Worm (Caenorhabditis elegans) whole organism, L4 larva: ENCODE data around the gene E02C12.11.

Experiments
- D1046.2 ChIP-seq: fragments of 200-800 bp; sonication (Bioruptor generic); IDR thresholded peaks from 2 replicates; pipeline ENCODE4 v1.3.6; 2022; ENCODE audit warnings: missing genetic modification characterization, missing compliant biosample characterization
- F44E2.7 ChIP-seq: fragments of 200-800 bp; sonication (Bioruptor generic); IDR thresholded peaks from 2 replicates; pipeline ENCODE4 v2.1.2; 2022; ENCODE audit warnings: missing genetic modification characterization, missing compliant biosample characterization
- F49E8.2 ChIP-seq: sonication (generic microtip); optimal IDR thresholded peaks from 2 replicates; lab custom pipeline; 2016; ENCODE audit warnings: missing compliant biosample characterization, mild to moderate bottlenecking, missing genetic modification characterization, borderline replicate concordance
- R02D3.7 ChIP-seq: fragments of 150-350 bp; sonication (generic microtip); optimal IDR thresholded peaks from 3 replicates; lab custom pipeline; 2014; ENCODE audit warnings: missing biosample characterization, missing genetic modification characterization
- T26A8.4 ChIP-seq: fragments of 200-800 bp; sonication (Bioruptor generic); IDR thresholded peaks from 2 replicates; pipeline ENCODE4 v1.3.6; 2022; ENCODE audit warnings: missing genetic modification characterization, missing compliant biosample characterization
- Y105C5A.15 ChIP-seq: fragments of 200-800 bp; sonication (Bioruptor generic); IDR thresholded peaks from 2 replicates; pipeline ENCODE4 v1.3.6; 2022; ENCODE audit warnings: missing genetic modification characterization, missing compliant biosample characterization
- Y75B8A.6 ChIP-seq: fragments of 200-800 bp; sonication (Bioruptor generic); IDR thresholded peaks from 2 replicates; pipeline ENCODE4 v1.3.6; 2022; ENCODE audit warnings: missing genetic modification reagents, missing genetic modification characterization, missing compliant biosample characterization
- ZK337.2 ChIP-seq: fragments of 200-800 bp; sonication (Bioruptor generic); IDR thresholded peaks from 2 replicates; pipeline ENCODE4 v1.3.6; 2022; ENCODE audit warnings: missing genetic modification reagents, missing genetic modification characterization, missing compliant biosample characterization
- aha-1 ChIP-seq: fragments of 150-350 bp; peaks from one replicate; lab custom pipeline; 2014; ENCODE audit warnings: missing biosample characterization, missing genetic modification characterization
- arid-1 ChIP-seq: fragments of 200-800 bp; sonication (Bioruptor generic); conservative IDR thresholded peaks from 2 replicates; pipeline ENCODE4 v1.3.6; 2022; ENCODE audit warnings: missing genetic modification reagents, missing genetic modification characterization, missing compliant biosample characterization
- attf-4 ChIP-seq: sonication (generic microtip); optimal IDR thresholded peaks from 3 replicates; lab custom pipeline; 2017; ENCODE audit warnings: missing biosample characterization, missing genetic modification characterization
- ceh-28 ChIP-seq: fragments of 150-350 bp; optimal IDR thresholded peaks from 2 replicates; lab custom pipeline; 2014; ENCODE audit warnings: missing biosample characterization, missing genetic modification reagents, missing genetic modification characterization
- ceh-32 ChIP-seq: sonication (generic microtip); optimal IDR thresholded peaks from 2 replicates; lab custom pipeline; 2016; ENCODE audit warnings: mild to moderate bottlenecking, missing genetic modification characterization, missing compliant biosample characterization; ENCODE audit not compliant: poor library complexity
- ceh-44 ChIP-seq: fragments of 200-800 bp; sonication (Bioruptor generic); IDR thresholded peaks from 2 replicates; pipeline ENCODE4 v1.3.6; 2022; ENCODE audit warnings: missing genetic modification reagents, missing genetic modification characterization, missing compliant biosample characterization
- ceh-62 ChIP-seq: sonication (generic microtip); optimal IDR thresholded peaks from 2 replicates; lab custom pipeline; 2017; ENCODE audit warnings: missing biosample characterization, missing genetic modification characterization
- ces-1 ChIP-seq: fragments of 150-350 bp; sonication (generic microtip); optimal IDR thresholded peaks from 4 replicates; lab custom pipeline; 2014; ENCODE audit warnings: missing biosample characterization, missing genetic modification reagents, missing genetic modification characterization
- daf-16 ChIP-seq, 3 experiments: sonication (generic microtip); optimal IDR thresholded peaks; 2 replicates each; lab custom pipeline; 2016 to 2017; ENCODE audit warnings: missing genetic modification characterization in 3 of 3, missing genetic modification reagents in 3 of 3, mild to moderate bottlenecking in 2 of 3, missing compliant biosample characterization in 2 of 3, missing biosample characterization in 1 of 3, moderate library complexity in 1 of 3
- dmd-6 ChIP-seq: fragments of 200-800 bp; sonication (Bioruptor generic); IDR thresholded peaks from 2 replicates; pipeline ENCODE4 v1.3.6; 2022; ENCODE audit warnings: missing genetic modification reagents, missing genetic modification characterization, missing compliant biosample characterization
- dve-1 ChIP-seq: sonication (generic microtip); optimal IDR thresholded peaks from 2 replicates; lab custom pipeline; 2017; ENCODE audit warnings: antibody characterized with exemption, mild to moderate bottlenecking, missing genetic modification characterization, missing compliant biosample characterization; ENCODE audit not compliant: insufficient read depth
- fos-1 ChIP-seq: fragments of 150-350 bp; optimal IDR thresholded peaks from 2 replicates; lab custom pipeline; 2014; ENCODE audit warnings: missing biosample characterization, missing genetic modification characterization
- hif-1 ChIP-seq, 2 experiments: sonication (generic microtip); optimal IDR thresholded peaks; 2 replicates each; lab custom pipeline; 2016 to 2017; ENCODE audit warnings: missing compliant biosample characterization in 2 of 2, missing genetic modification characterization in 2 of 2, missing genetic modification reagents in 2 of 2, missing genotype in 2 of 2, mild to moderate bottlenecking in 1 of 2
- hmg-1.1 ChIP-seq: fragments of 200-800 bp; sonication (Bioruptor generic); IDR thresholded peaks from 2 replicates; pipeline ENCODE4 v1.3.6; 2022; ENCODE audit warnings: missing genetic modification reagents, missing genetic modification characterization, missing compliant biosample characterization
- lim-7 ChIP-seq: fragments of 200-800 bp; sonication (Bioruptor generic); IDR thresholded peaks from 2 replicates; pipeline ENCODE4 v1.3.6; 2022; ENCODE audit warnings: missing genetic modification characterization, missing compliant biosample characterization
- lin-1 ChIP-seq: fragments of 200-800 bp; sonication (Bioruptor generic); IDR thresholded peaks from 2 replicates; pipeline ENCODE4 v1.3.6; 2022; ENCODE audit warnings: missing genetic modification reagents, missing genetic modification characterization, missing compliant biosample characterization
- lin-15B ChIP-seq: fragments of 150-350 bp; sonication (generic microtip); optimal IDR thresholded peaks from 3 replicates; lab custom pipeline; 2014; ENCODE audit warnings: missing biosample characterization, missing genetic modification characterization
- lin-29 ChIP-seq: fragments of 200-800 bp; sonication (Bioruptor generic); IDR thresholded peaks from 2 replicates; pipeline ENCODE4 v1.3.6; 2022; ENCODE audit warnings: missing genetic modification reagents, missing genetic modification characterization, missing compliant biosample characterization
- lsy-2 ChIP-seq, 2 experiments: fragments of 150-350 bp in 1 of 2; sonication (generic microtip) in 1 of 2; optimal IDR thresholded peaks; 2 replicates each; lab custom pipeline; 2014 to 2017; ENCODE audit warnings: missing biosample characterization in 2 of 2, missing genetic modification characterization in 2 of 2
- madf-9 ChIP-seq: fragments of 200-800 bp; sonication (Bioruptor generic); conservative IDR thresholded peaks from 2 replicates; pipeline ENCODE4 v1.3.6; 2022; ENCODE audit warnings: missing genetic modification reagents, missing genetic modification characterization, missing compliant biosample characterization
- mes-2 ChIP-seq: sonication (generic microtip); optimal IDR thresholded peaks from 2 replicates; lab custom pipeline; 2016; ENCODE audit warnings: missing genotype, mild to moderate bottlenecking, missing genetic modification characterization, missing compliant biosample characterization; ENCODE audit not compliant: poor library complexity, severe bottlenecking
- mxl-2 ChIP-seq: fragments of 200-800 bp; sonication (Bioruptor generic); conservative IDR thresholded peaks from 2 replicates; pipeline ENCODE4 v1.3.6; 2022; ENCODE audit warnings: missing genetic modification reagents, missing genetic modification characterization, missing compliant biosample characterization
- mxl-3 ChIP-seq: fragments of 200-800 bp; sonication (Bioruptor generic); optimal IDR thresholded peaks from 2 replicates; lab custom pipeline; 2018; ENCODE audit warnings: mild to moderate bottlenecking, missing genetic modification characterization, missing compliant biosample characterization
- nhr-10 ChIP-seq: fragments of 150-350 bp; optimal IDR thresholded peaks from 2 replicates; lab custom pipeline; 2014; ENCODE audit warnings: missing biosample characterization, missing genetic modification characterization
- nhr-237 ChIP-seq: sonication (generic microtip); optimal IDR thresholded peaks from 2 replicates; lab custom pipeline; 2017; ENCODE audit warnings: missing biosample characterization, missing genetic modification characterization
- nhr-41 ChIP-seq: fragments of 200-800 bp; sonication (Bioruptor generic); IDR thresholded peaks from 2 replicates; pipeline ENCODE4 v1.3.6; 2022; ENCODE audit warnings: missing genetic modification reagents, missing genetic modification characterization, missing compliant biosample characterization
- nhr-42 ChIP-seq: fragments of 200-800 bp; sonication (Bioruptor generic); IDR thresholded peaks from 2 replicates; pipeline ENCODE4 v1.3.6; 2022; ENCODE audit warnings: missing genetic modification characterization, missing compliant biosample characterization
- nhr-48 ChIP-seq: sonication (generic microtip); optimal IDR thresholded peaks from 2 replicates; lab custom pipeline; 2016; ENCODE audit warnings: mild to moderate bottlenecking, missing genetic modification characterization, missing compliant biosample characterization
- nhr-6 ChIP-seq: fragments of 150-350 bp; optimal IDR thresholded peaks from 2 replicates; lab custom pipeline; 2014; ENCODE audit warnings: missing biosample characterization, missing genetic modification characterization
- php-3 ChIP-seq: fragments of 200-800 bp; sonication (Bioruptor generic); IDR thresholded peaks from 2 replicates; pipeline ENCODE4 v1.3.6; 2022; ENCODE audit warnings: missing genetic modification reagents, missing genetic modification characterization, missing compliant biosample characterization
- saeg-2 ChIP-seq: fragments of 200-800 bp; sonication (Bioruptor generic); IDR thresholded peaks from 2 replicates; pipeline ENCODE4 v1.3.6; 2022; ENCODE audit warnings: missing genetic modification reagents, missing genetic modification characterization, missing compliant biosample characterization
- set-16 ChIP-seq: fragments of 200-800 bp; sonication (Bioruptor generic); IDR thresholded peaks from 2 replicates; pipeline ENCODE4 v1.3.6; 2022; ENCODE audit warnings: missing genetic modification reagents, missing genetic modification characterization, missing compliant biosample characterization
- snpc-1.2 ChIP-seq: fragments of 200-800 bp; sonication (Bioruptor generic); IDR thresholded peaks from 2 replicates; pipeline ENCODE4 v1.3.6; 2022; ENCODE audit warnings: missing genetic modification reagents, missing genetic modification characterization, missing compliant biosample characterization
- spr-3 ChIP-seq: fragments of 200-800 bp; sonication (Bioruptor generic); optimal IDR thresholded peaks from 2 replicates; lab custom pipeline; 2018; ENCODE audit warnings: mild to moderate bottlenecking, missing genetic modification characterization, missing compliant biosample characterization
- zfp-3 ChIP-seq: fragments of 200-800 bp; sonication (Bioruptor generic); conservative IDR thresholded peaks from 2 replicates; pipeline ENCODE4 v1.3.6; 2022; ENCODE audit warnings: missing genetic modification reagents, missing genetic modification characterization, missing compliant biosample characterization
- zip-11 ChIP-seq: fragments of 200-800 bp; sonication (Bioruptor generic); IDR thresholded peaks from 2 replicates; pipeline ENCODE4 v1.3.6; 2022; ENCODE audit warnings: missing genetic modification characterization, missing compliant biosample characterization
- ztf-11 ChIP-seq: fragments of 150-350 bp; optimal IDR thresholded peaks from 2 replicates; lab custom pipeline; 2014; ENCODE audit warnings: missing biosample characterization, missing genetic modification characterization
- ztf-7 ChIP-seq: fragments of 150-350 bp; optimal IDR thresholded peaks from 2 replicates; lab custom pipeline; 2014; ENCODE audit warnings: missing biosample characterization, missing genetic modification characterization

E02C12.11 gene

ce11 chrV:9343629-9344624, 35.8 kb downstream of the E02C12.11 start, which contains the start of gene tos-1 (continued):
- TF ChIP-seq snpc-1.2 (GFP tag; lab: Robert Waterston, UW): no peak
- TF ChIP-seq ceh-62 (tag; lab: Kevin White, UChicago): no peak
- peak; percentile 95 for TF ChIP-seq mxl-3 (GFP tag; lab: Kevin White, UChicago)
- peak; percentile 36; the same call in 1 of the 2 replicates for TF ChIP-seq lim-7 (GFP tag; lab: Robert Waterston, UW)
- peak; percentile 78 for TF ChIP-seq mes-2 (tag; lab: Kevin White, UChicago)
- TF ChIP-seq daf-16 (GFP tag; optimal IDR thresholded peaks at IDR 0.05; lab: Kevin White, UChicago): peak; percentile 68 to 95
- peak; percentile 74 for TF ChIP-seq daf-16 (tag; optimal IDR thresholded peaks at IDR 0.05; lab: Kevin White, UChicago)
- TF ChIP-seq nhr-10 (tag; lab: Kevin White, UChicago): peak; percentile 94
- TF ChIP-seq php-3: peak; percentile 94
- no peak for TF ChIP-seq ZK337.2
- TF ChIP-seq attf-4 (tag; lab: Kevin White, UChicago): no peak
- peak; percentile 85 for TF ChIP-seq ces-1 (GFP tag; lab: Kevin White, UChicago)
- TF ChIP-seq Y105C5A.15 (GFP tag; lab: Robert Waterston, UW): no peak
- peak; percentile 91 to 93 for TF ChIP-seq lsy-2 (tag; optimal IDR thresholded peaks at IDR 0.05; lab: Kevin White, UChicago)
- peak; percentile 96 for TF ChIP-seq nhr-42 (GFP tag; lab: Robert Waterston, UW)
- peak; percentile 80 for TF ChIP-seq ztf-7 (tag; lab: Kevin White, UChicago)
- peak; percentile 85 for TF ChIP-seq spr-3
- TF ChIP-seq ceh-44: no peak
- TF ChIP-seq aha-1: peak; percentile 100
- TF ChIP-seq lin-1 (GFP tag; lab: Robert Waterston, UW): peak; percentile 74
- peak; percentile 64 for TF ChIP-seq F49E8.2 (tag; lab: Kevin White, UChicago)
- peak; percentile 84 for TF ChIP-seq Y75B8A.6
- no peak for TF ChIP-seq fos-1 (tag; lab: Kevin White, UChicago)
- peak; percentile 92 to 96 for TF ChIP-seq hif-1 (tag; optimal IDR thresholded peaks at IDR 0.05; lab: Kevin White, UChicago)
- TF ChIP-seq mxl-2 (GFP tag; lab: Robert Waterston, UW): peak; percentile 77; the same call in 1 of the 2 replicates
- TF ChIP-seq ztf-11 (tag; lab: Kevin White, UChicago): no peak
- TF ChIP-seq lin-15B (tag; lab: Kevin White, UChicago): peak; percentile 58
- no peak for TF ChIP-seq ceh-32 (tag; lab: Kevin White, UChicago)
- TF ChIP-seq set-16 (GFP tag; lab: Robert Waterston, UW): peak; percentile 77; the same call in 1 of the 2 replicates
- peak; percentile 97 for TF ChIP-seq nhr-48 (tag; lab: Kevin White, UChicago)
- TF ChIP-seq nhr-237 (tag; lab: Kevin White, UChicago): peak; percentile 71
- peak; percentile 79; the same call in 1 of the 2 replicates for TF ChIP-seq nhr-41 (GFP tag; lab: Robert Waterston, UW)
- TF ChIP-seq nhr-6: peak; percentile 95
- peak; percentile 84 for TF ChIP-seq ceh-28
- TF ChIP-seq zip-11 (GFP tag; lab: Robert Waterston, UW): no peak
- TF ChIP-seq, all 104 proteins: peak for 83

ce11 chrV:9342965-9343628, 36.6 kb downstream of the E02C12.11 start:
- TF ChIP-seq F44E2.7 (GFP tag; lab: Robert Waterston, UW): no peak
- TF ChIP-seq ces-1 (GFP tag; lab: Kevin White, UChicago): no peak
- no peak for TF ChIP-seq R02D3.7 (tag; lab: Kevin White, UChicago)
- peak; percentile 91; the same call in 1 of the 2 replicates for TF ChIP-seq T26A8.4 (GFP tag; lab: Robert Waterston, UW)
- TF ChIP-seq hmg-1.1: peak; percentile 59
- peak; percentile 21 for TF ChIP-seq lin-1 (GFP tag; lab: Robert Waterston, UW)
- peak; percentile 9 for TF ChIP-seq dve-1
- TF ChIP-seq lin-29 (GFP tag; lab: Robert Waterston, UW): peak; percentile 77
- peak; percentile 81 for TF ChIP-seq D1046.2 (GFP tag; lab: Robert Waterston, UW)
- TF ChIP-seq saeg-2 (GFP tag; lab: Robert Waterston, UW): peak; percentile 79; the same call in 1 of the 2 replicates
- peak; percentile 28; the same call in 1 of the 2 replicates for TF ChIP-seq dmd-6 (GFP tag; lab: Robert Waterston, UW)
- TF ChIP-seq madf-9 (GFP tag; lab: Robert Waterston, UW): 0 out of 2 replicates have a peak, but pooled peaks have one; percentile 45
- peak; percentile 84 for TF ChIP-seq zfp-3
- TF ChIP-seq arid-1 (GFP tag; lab: Robert Waterston, UW): peak; percentile 48; the same call in 1 of the 2 replicates
